Worm (Caenorhabditis elegans) whole organism, L3 larva: ENCODE data around the gene mpst-3.

Source experiments
- R02D3.7 ChIP-seq: fragments of 150-350 bp; optimal IDR thresholded peaks from 2 replicates; lab custom pipeline; 2014; ENCODE audit warnings: missing biosample characterization, missing genetic modification characterization
- ZK546.5 ChIP-seq: sonication (generic microtip); optimal IDR thresholded peaks from 2 replicates; lab custom pipeline; 2017; ENCODE audit warnings: missing biosample characterization, missing genetic modification characterization
- ama-1 ChIP-seq: fragments of 150-350 bp; optimal IDR thresholded peaks from 2 replicates; lab custom pipeline; 2018
- ceh-16 ChIP-seq: sonication (generic microtip); optimal IDR thresholded peaks from 2 replicates; lab custom pipeline; 2017; ENCODE audit warnings: missing biosample characterization, missing genetic modification characterization
- ceh-28 ChIP-seq: fragments of 150-350 bp; optimal IDR thresholded peaks from 2 replicates; lab custom pipeline; 2014; ENCODE audit warnings: missing biosample characterization, missing genetic modification reagents, missing genetic modification characterization
- ceh-82 ChIP-seq: fragments of 150-350 bp; optimal IDR thresholded peaks from 2 replicates; lab custom pipeline; 2014; ENCODE audit warnings: missing biosample characterization, missing genetic modification characterization
- ceh-9 ChIP-seq: sonication (generic microtip); optimal IDR thresholded peaks from 2 replicates; lab custom pipeline; 2018; ENCODE audit warnings: missing biosample characterization, missing genetic modification characterization
- daf-12 ChIP-seq: fragments of 150-350 bp; optimal IDR thresholded peaks from 2 replicates; lab custom pipeline; 2014; ENCODE audit warnings: missing biosample characterization, missing genetic modification reagents, missing genetic modification characterization
- egl-27 ChIP-seq: sonication (generic microtip); optimal IDR thresholded peaks from 4 replicates; lab custom pipeline; 2017; ENCODE audit warnings: missing biosample characterization, missing genetic modification reagents, missing genetic modification characterization
- egl-5 ChIP-seq: fragments of 150-350 bp; optimal IDR thresholded peaks from 2 replicates; lab custom pipeline; 2017; ENCODE audit warnings: missing biosample characterization, missing genetic modification reagents, missing genetic modification characterization, inconsistent platforms
- elt-1 ChIP-seq: fragments of 150-350 bp; optimal IDR thresholded peaks from 2 replicates; lab custom pipeline; 2014; ENCODE audit warnings: missing biosample characterization, missing genetic modification characterization
- elt-2 ChIP-seq: sonication (generic microtip); optimal IDR thresholded peaks from 2 replicates; lab custom pipeline; 2016; ENCODE audit warnings: missing genetic modification reagents, mild to moderate bottlenecking, missing genetic modification characterization, missing compliant biosample characterization
- fkh-10 ChIP-seq: sonication (generic microtip); optimal IDR thresholded peaks from 2 replicates; lab custom pipeline; 2017; ENCODE audit warnings: missing biosample characterization, missing genetic modification reagents, missing genetic modification characterization
- fkh-2 ChIP-seq: fragments of 150-350 bp; optimal IDR thresholded peaks from 2 replicates; lab custom pipeline; 2014; ENCODE audit warnings: missing biosample characterization, missing genetic modification reagents, missing genetic modification characterization
- fos-1 ChIP-seq: fragments of 150-350 bp; optimal IDR thresholded peaks from 2 replicates; lab custom pipeline; 2014; ENCODE audit warnings: missing biosample characterization, missing genetic modification characterization
- hmg-11 ChIP-seq: sonication (generic microtip); optimal IDR thresholded peaks from 2 replicates; lab custom pipeline; 2016; ENCODE audit warnings: missing genetic modification characterization, missing compliant biosample characterization
- jun-1 ChIP-seq: fragments of 150-350 bp; optimal IDR thresholded peaks from 2 replicates; lab custom pipeline; 2014; ENCODE audit warnings: missing biosample characterization, missing genetic modification reagents, missing genetic modification characterization
- lin-15B ChIP-seq: fragments of 150-350 bp; optimal IDR thresholded peaks from 2 replicates; lab custom pipeline; 2014; ENCODE audit warnings: missing biosample characterization, missing genetic modification characterization
- lin-39 ChIP-seq: fragments of 150-350 bp; optimal IDR thresholded peaks from 2 replicates; lab custom pipeline; 2018; ENCODE audit warnings: missing biosample characterization, missing genetic modification reagents, missing genetic modification characterization
- lsy-12 ChIP-seq: sonication (generic microtip); optimal IDR thresholded peaks from 2 replicates; lab custom pipeline; 2016; ENCODE audit warnings: mild to moderate bottlenecking, missing genetic modification characterization, missing compliant biosample characterization
- mdl-1 ChIP-seq: fragments of 150-350 bp; optimal IDR thresholded peaks from 2 replicates; lab custom pipeline; 2014; ENCODE audit warnings: missing biosample characterization, missing genetic modification characterization
- nfya-1 ChIP-seq: sonication (generic microtip); optimal IDR thresholded peaks from 2 replicates; lab custom pipeline; 2017; ENCODE audit warnings: missing genetic modification characterization, mild to moderate bottlenecking, missing compliant biosample characterization, antibody characterized with exemption, moderate library complexity; ENCODE audit not compliant: insufficient read depth
- nhr-11 ChIP-seq: fragments of 150-350 bp; optimal IDR thresholded peaks from 2 replicates; lab custom pipeline; 2014; ENCODE audit warnings: missing biosample characterization, missing genetic modification characterization
- nhr-12 ChIP-seq: fragments of 150-350 bp; optimal IDR thresholded peaks from 2 replicates; lab custom pipeline; 2014; ENCODE audit warnings: missing biosample characterization, missing genetic modification characterization
- nhr-23 ChIP-seq: fragments of 150-350 bp; optimal IDR thresholded peaks from 2 replicates; lab custom pipeline; 2014; ENCODE audit warnings: missing biosample characterization, missing genetic modification reagents, missing genetic modification characterization
- nhr-237 ChIP-seq: fragments of 150-350 bp; optimal IDR thresholded peaks from 2 replicates; lab custom pipeline; 2014; ENCODE audit warnings: missing biosample characterization, missing genetic modification characterization
- nhr-25 ChIP-seq: sonication (generic microtip); optimal IDR thresholded peaks from 2 replicates; lab custom pipeline; 2017; ENCODE audit warnings: missing biosample characterization, missing genetic modification characterization
- nhr-28 ChIP-seq: fragments of 150-350 bp; optimal IDR thresholded peaks from 2 replicates; lab custom pipeline; 2014; ENCODE audit warnings: missing biosample characterization, missing genetic modification characterization
- nhr-43 ChIP-seq: sonication (generic microtip); optimal IDR thresholded peaks from 2 replicates; lab custom pipeline; 2016; ENCODE audit warnings: mild to moderate bottlenecking, missing genetic modification characterization, missing compliant biosample characterization; ENCODE audit not compliant: poor library complexity, severe bottlenecking
- nhr-67 ChIP-seq: fragments of 150-350 bp; optimal IDR thresholded peaks from 2 replicates; lab custom pipeline; 2014; ENCODE audit warnings: missing biosample characterization, missing genetic modification characterization
- nhr-76 ChIP-seq: fragments of 150-350 bp; sonication (generic microtip); optimal IDR thresholded peaks from 5 replicates; lab custom pipeline; 2014; ENCODE audit warnings: missing biosample characterization, missing genetic modification characterization
- nhr-77 ChIP-seq: fragments of 150-350 bp; optimal IDR thresholded peaks from 2 replicates; lab custom pipeline; 2014; ENCODE audit warnings: missing biosample characterization, missing genetic modification characterization
- pha-4 ChIP-seq: fragments of 150-350 bp; optimal IDR thresholded peaks from 2 replicates; lab custom pipeline; 2014; ENCODE audit warnings: missing biosample characterization, missing genetic modification reagents, missing genetic modification characterization
- pqm-1 ChIP-seq: fragments of 150-350 bp; optimal IDR thresholded peaks from 2 replicates; lab custom pipeline; 2017; ENCODE audit warnings: missing biosample characterization, missing genetic modification characterization, inconsistent platforms
- sea-2 ChIP-seq: fragments of 150-350 bp; sonication (generic microtip); optimal IDR thresholded peaks from 4 replicates; lab custom pipeline; 2014; ENCODE audit warnings: missing biosample characterization, missing genetic modification reagents, missing genetic modification characterization
- skn-1 ChIP-seq: fragments of 150-350 bp; optimal IDR thresholded peaks from 2 replicates; lab custom pipeline; 2014; ENCODE audit warnings: missing biosample characterization, missing genetic modification characterization
- snpc-4 ChIP-seq: fragments of 150-350 bp; optimal IDR thresholded peaks from 2 replicates; lab custom pipeline; 2014; ENCODE audit warnings: missing biosample characterization, missing genetic modification characterization
- tbx-2 ChIP-seq: sonication (generic microtip); optimal IDR thresholded peaks from 2 replicates; lab custom pipeline; 2016; ENCODE audit warnings: mild to moderate bottlenecking, missing genetic modification characterization, missing compliant biosample characterization
- unc-62 ChIP-seq: fragments of 150-350 bp; sonication (generic microtip); optimal IDR thresholded peaks from 4 replicates; lab custom pipeline; 2014; ENCODE audit warnings: missing biosample characterization, missing genetic modification reagents, missing genetic modification characterization
- zag-1 ChIP-seq: fragments of 150-350 bp; optimal IDR thresholded peaks from 2 replicates; lab custom pipeline; 2014; ENCODE audit warnings: missing biosample characterization, missing genetic modification characterization
- ztf-11 ChIP-seq: fragments of 150-350 bp; optimal IDR thresholded peaks from 2 replicates; lab custom pipeline; 2014; ENCODE audit warnings: missing biosample characterization, missing genetic modification characterization
- ztf-4 ChIP-seq: fragments of 150-350 bp; optimal IDR thresholded peaks from 2 replicates; lab custom pipeline; 2014; ENCODE audit warnings: missing biosample characterization, missing genetic modification characterization

The mpst-3 gene

ce11 chrV:14895557-14895956 lies at the start of gene mpst-3:
Gene mpst-3, plus strand, starts transcription at chrV:14895647.
- TF ChIP-seq elt-1 (tag; lab: Kevin White, UChicago) (no peak), pha-4 (tag; lab: Kevin White, UChicago) (peak; percentile 27), pqm-1 (tag; lab: Kevin White, UChicago) (peak; percentile 58), elt-2 (tag; lab: Kevin White, UChicago) (peak; percentile 83), ztf-4 (tag; lab: Kevin White, UChicago) (no peak)

ce11 chrV:14847291-14847915 lies 48.0 kb upstream of the mpst-3 start, which contains the start of gene ret-1:
Gene ret-1, minus strand, starts transcription at chrV:14847413.
- TF ChIP-seq nhr-67 (tag; lab: Kevin White, UChicago) (no peak), fkh-10 (GFP tag; lab: Kevin White, UChicago) (no peak), lsy-12 (tag; lab: Kevin White, UChicago) (peak; percentile 42), nhr-77 (tag; lab: Kevin White, UChicago) (no peak), snpc-4 (tag; lab: Kevin White, UChicago) (no peak), nhr-28 (no peak), hmg-11 (tag; lab: Kevin White, UChicago) (no peak), ceh-28 (no peak), fos-1 (no peak), lin-39 (tag; lab: Kevin White, UChicago) (peak; percentile 43), egl-27 (tag; lab: Kevin White, UChicago) (no peak), ama-1 (lab: Kevin White, UChicago) (peak; percentile 66), mdl-1 (tag; lab: Kevin White, UChicago) (no peak), lin-15B (tag; lab: Kevin White, UChicago) (no peak), pha-4 (tag; lab: Kevin White, UChicago) (no peak), nhr-237 (tag; lab: Kevin White, UChicago) (no peak), pqm-1 (tag; lab: Kevin White, UChicago) (no peak), unc-62 (GFP tag; lab: Kevin White, UChicago) (no peak), ceh-16 (no peak), nhr-76 (tag; lab: Kevin White, UChicago) (no peak), jun-1 (tag; lab: Kevin White, UChicago) (no peak), skn-1 (tag; lab: Kevin White, UChicago) (no peak), egl-5 (peak; percentile 65), elt-2 (tag; lab: Kevin White, UChicago) (peak; percentile 14), daf-12 (tag; lab: Kevin White, UChicago) (no peak), nhr-25 (no peak), sea-2 (GFP tag; lab: Kevin White, UChicago) (no peak), nfya-1 (tag; lab: Kevin White, UChicago) (peak; percentile 38), fkh-2 (tag; lab: Kevin White, UChicago) (no peak), R02D3.7 (tag; lab: Kevin White, UChicago) (no peak), zag-1 (tag; lab: Kevin White, UChicago) (no peak), ceh-82 (tag; lab: Kevin White, UChicago) (no peak), ZK546.5 (no peak), tbx-2 (no peak), nhr-12 (tag; lab: Kevin White, UChicago) (no peak), nhr-23 (no peak), ztf-11 (tag; lab: Kevin White, UChicago) (no peak), elt-1 (tag; lab: Kevin White, UChicago) (no peak), nhr-11 (tag; lab: Kevin White, UChicago) (no peak), ceh-9 (tag; lab: Kevin White, UChicago) (no peak), nhr-43 (tag; lab: Kevin White, UChicago) (no peak)
